Fruit fly (Drosophila melanogaster) Kc167 (cell line): ENCODE results near the gene mamo.

Experiments used
- Sin3A ChIP-seq: fragments of >200 bp; optimal IDR thresholded peaks from 2 replicates; lab custom pipeline; 2018; ENCODE audit warnings: missing external identifiers
- h ChIP-seq: fragments of >200 bp; optimal IDR thresholded peaks from 3 replicates; lab custom pipeline; 2018; ENCODE audit warnings: missing external identifiers
- insv ChIP-seq: fragments of >200 bp; optimal IDR thresholded peaks from 3 replicates; lab custom pipeline; 2018; ENCODE audit warnings: missing external identifiers
- psq ChIP-seq: fragments of >200 bp; optimal IDR thresholded peaks from 2 replicates; lab custom pipeline; 2017; ENCODE audit warnings: missing external identifiers
- ttk ChIP-seq: sonication (Bioruptor generic); optimal IDR thresholded peaks from 2 replicates; lab custom pipeline; 2017; ENCODE audit warnings: missing external identifiers

DNA sequence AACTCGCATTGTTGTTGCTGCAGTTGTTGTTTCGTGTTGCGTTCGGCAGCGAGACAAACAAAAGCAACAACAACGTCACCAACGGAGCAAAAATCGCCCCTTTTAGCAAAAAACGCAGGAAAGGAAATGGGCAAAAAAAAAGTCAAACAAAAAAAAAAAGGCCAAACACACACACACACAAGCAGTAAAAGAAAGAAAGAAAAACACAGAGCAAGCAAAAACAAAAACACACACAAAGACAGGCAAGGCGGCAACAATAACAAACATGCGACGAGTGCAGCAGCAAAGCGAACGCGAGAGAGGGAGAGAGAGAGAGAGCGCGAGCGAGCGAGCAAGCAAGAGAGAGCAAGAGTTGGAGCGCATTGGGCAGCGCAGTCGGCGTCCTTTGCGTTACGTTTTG lies 47.7 kb upstream of the mamo start:
- TF ChIP-seq psq, result no peak
- no peak for TF ChIP-seq Sin3A (lab: Kevin White, UChicago)
- no peak for TF ChIP-seq h
- TF ChIP-seq ttk (lab: Kevin White, UChicago), result no peak
- TF ChIP-seq insv, result no peak
